Worm (Caenorhabditis elegans) whole organism, L3 larva: Measurements from ENCODE around the gene gnrr-5.

Experiments used
- aly-2 ChIP-seq: fragments of 150-350 bp; optimal IDR thresholded peaks from 2 replicates; lab custom pipeline; 2014; ENCODE audit warnings: missing biosample characterization, missing genetic modification characterization
- egl-27 ChIP-seq: sonication (generic microtip); optimal IDR thresholded peaks from 4 replicates; lab custom pipeline; 2017; ENCODE audit warnings: missing biosample characterization, missing genetic modification reagents, missing genetic modification characterization
- elt-3 ChIP-seq, 3 experiments: fragments of 150-350 bp in 1 of 3; sonication (generic microtip) in 2 of 3; optimal IDR thresholded peaks; 2 replicates in 2 of 3; 4 replicates in 1 of 3; lab custom pipeline; 2014 to 2017; ENCODE audit warnings: missing biosample characterization in 3 of 3, missing genetic modification characterization in 3 of 3
- fkh-10 ChIP-seq: sonication (generic microtip); optimal IDR thresholded peaks from 2 replicates; lab custom pipeline; 2017; ENCODE audit warnings: missing biosample characterization, missing genetic modification reagents, missing genetic modification characterization
- mdl-1 ChIP-seq: fragments of 150-350 bp; optimal IDR thresholded peaks from 2 replicates; lab custom pipeline; 2014; ENCODE audit warnings: missing biosample characterization, missing genetic modification characterization
- nhr-11 ChIP-seq: fragments of 150-350 bp; optimal IDR thresholded peaks from 2 replicates; lab custom pipeline; 2014; ENCODE audit warnings: missing biosample characterization, missing genetic modification characterization
- nhr-12 ChIP-seq: fragments of 150-350 bp; optimal IDR thresholded peaks from 2 replicates; lab custom pipeline; 2014; ENCODE audit warnings: missing biosample characterization, missing genetic modification characterization
- nhr-23 ChIP-seq: fragments of 150-350 bp; optimal IDR thresholded peaks from 2 replicates; lab custom pipeline; 2014; ENCODE audit warnings: missing biosample characterization, missing genetic modification reagents, missing genetic modification characterization
- nhr-28 ChIP-seq: fragments of 150-350 bp; optimal IDR thresholded peaks from 2 replicates; lab custom pipeline; 2014; ENCODE audit warnings: missing biosample characterization, missing genetic modification characterization
- nhr-77 ChIP-seq: fragments of 150-350 bp; optimal IDR thresholded peaks from 2 replicates; lab custom pipeline; 2014; ENCODE audit warnings: missing biosample characterization, missing genetic modification characterization
- pha-4 ChIP-seq: fragments of 150-350 bp; optimal IDR thresholded peaks from 2 replicates; lab custom pipeline; 2014; ENCODE audit warnings: missing biosample characterization, missing genetic modification reagents, missing genetic modification characterization
- snpc-4 ChIP-seq: fragments of 150-350 bp; optimal IDR thresholded peaks from 2 replicates; lab custom pipeline; 2014; ENCODE audit warnings: missing biosample characterization, missing genetic modification characterization
- tbx-2 ChIP-seq: sonication (generic microtip); optimal IDR thresholded peaks from 2 replicates; lab custom pipeline; 2016; ENCODE audit warnings: mild to moderate bottlenecking, missing genetic modification characterization, missing compliant biosample characterization
- unc-39 ChIP-seq: sonication (generic microtip); optimal IDR thresholded peaks from 4 replicates; lab custom pipeline; 2017; ENCODE audit warnings: missing biosample characterization, missing genetic modification characterization

ce11 chrV:4416710-4417109 is 37.8 kb downstream of the gnrr-5 start, which contains the start of gene Y47D7A.18:
- TF ChIP-seq nhr-11 (tag; lab: Kevin White, UChicago), result no peak
- no peak for TF ChIP-seq nhr-77 (tag; lab: Kevin White, UChicago)
- TF ChIP-seq unc-39, result no peak
- TF ChIP-seq elt-3 (tag; optimal IDR thresholded peaks at IDR 0.05; lab: Kevin White, UChicago), result no peak
- TF ChIP-seq nhr-12 (tag; lab: Kevin White, UChicago), result no peak
- TF ChIP-seq fkh-10 (GFP tag; lab: Kevin White, UChicago), result no peak
- no peak for TF ChIP-seq snpc-4 (tag; lab: Kevin White, UChicago)
- no peak for TF ChIP-seq nhr-23 (tag; lab: Kevin White, UChicago)
- TF ChIP-seq nhr-28, result no peak
- no peak for TF ChIP-seq tbx-2 (tag; lab: Kevin White, UChicago)
- TF ChIP-seq egl-27 (tag; lab: Kevin White, UChicago), result no peak
- no peak for TF ChIP-seq aly-2
- TF ChIP-seq mdl-1 (tag; lab: Kevin White, UChicago), result no peak
- TF ChIP-seq pha-4, result no peak
